Fruit fly (Drosophila melanogaster) whole organism, wandering third instar larva: ENCODE results near the gene ND-30.

Experiments used
- CG9705 ChIP-seq: fragments of 200-800 bp; sonication (Bioruptor generic); optimal IDR thresholded peaks from 2 replicates; lab custom pipeline; 2018; ENCODE audit warnings: missing biosample characterization, mild to moderate bottlenecking, missing genetic modification characterization
- CrebA ChIP-seq: fragments of 200-800 bp; sonication (Bioruptor generic); optimal IDR thresholded peaks from 2 replicates; lab custom pipeline; 2016; ENCODE audit warnings: missing biosample characterization, mild to moderate bottlenecking, missing genetic modification characterization, borderline replicate concordance
- Hnf4 ChIP-seq: fragments of 200-800 bp; sonication (Bioruptor generic); optimal IDR thresholded peaks from 2 replicates; lab custom pipeline; 2016; ENCODE audit warnings: missing biosample characterization, mild to moderate bottlenecking, missing genetic modification characterization
- Hr78 ChIP-seq: fragments of >200 bp; optimal IDR thresholded peaks from 2 replicates; lab custom pipeline; 2017; ENCODE audit warnings: missing biosample characterization, missing genetic modification characterization
- OdsH ChIP-seq: fragments of 200-800 bp; sonication (Bioruptor generic); optimal IDR thresholded peaks from 2 replicates; lab custom pipeline; 2016; ENCODE audit warnings: missing biosample characterization, mild to moderate bottlenecking, missing genetic modification characterization
- dl ChIP-seq, 2 experiments: fragments of 175-275, 200-275 bp in 1 of 2; fragments of 200-275 bp in 1 of 2; sonication (Bioruptor generic); optimal IDR thresholded peaks; lab custom pipeline; 2018; ENCODE audit warnings: mild to moderate bottlenecking in 2 of 2, missing biosample characterization in 2 of 2, missing genetic modification characterization in 2 of 2, moderate library complexity in 2 of 2; ENCODE audit not compliant: partially characterized antibody in 2 of 2, insufficient read depth in 1 of 2
- foxo ChIP-seq, 2 experiments: fragments of 200-800 bp; sonication (Bioruptor generic); optimal IDR thresholded peaks; 2 replicates in 1 of 2; 3 replicates in 1 of 2; lab custom pipeline; 2016 to 2017; ENCODE audit warnings: missing biosample characterization in 2 of 2, missing genetic modification characterization in 2 of 2
- h ChIP-seq: fragments of 200-800 bp; sonication (Bioruptor generic); optimal IDR thresholded peaks from 3 replicates; lab custom pipeline; 2016; ENCODE audit warnings: missing biosample characterization, mild to moderate bottlenecking, missing genetic modification characterization
- pan ChIP-seq: fragments of >200 bp; optimal IDR thresholded peaks from 2 replicates; lab custom pipeline; 2017
- rgr ChIP-seq: fragments of 200-800 bp; sonication (Bioruptor generic); optimal IDR thresholded peaks from 3 replicates; lab custom pipeline; 2016; ENCODE audit warnings: missing biosample characterization, mild to moderate bottlenecking, missing genetic modification characterization
- tai ChIP-seq: sonication (Bioruptor generic); optimal IDR thresholded peaks from 2 replicates; lab custom pipeline; 2016; ENCODE audit warnings: missing biosample characterization, missing genetic modification characterization
- usp ChIP-seq: fragments of >200 bp; optimal IDR thresholded peaks from 2 replicates; lab custom pipeline; 2017; ENCODE audit warnings: missing biosample characterization, missing genetic modification characterization
- woc ChIP-seq: sonication (Bioruptor generic); optimal IDR thresholded peaks from 2 replicates; lab custom pipeline; 2016; ENCODE audit warnings: missing biosample characterization, mild to moderate bottlenecking, missing genetic modification characterization

dm6 chr3L:3122688-3123316, 36.6 kb downstream of the ND-30 start:
- TF ChIP-seq usp (no peak), tai (GFP tag; lab: Kevin White, UChicago) (no peak), rgr (GFP tag; lab: Kevin White, UChicago) (no peak), dl (GFP tag; optimal IDR thresholded peaks at IDR 0.05; lab: Kevin White, UChicago; ENCODE audit: insufficient read depth in 1 of 2, partially characterized antibody in 2 of 2) (no peak), OdsH (GFP tag; lab: Kevin White, UChicago) (no peak), foxo (GFP tag; optimal IDR thresholded peaks at IDR 0.05; lab: Kevin White, UChicago) (no peak), CrebA (GFP tag; lab: Kevin White, UChicago) (no peak), pan (no peak), Hr78 (GFP tag; lab: Kevin White, UChicago) (no peak), woc (GFP tag; lab: Kevin White, UChicago) (no peak), h (GFP tag; lab: Kevin White, UChicago) (no peak), Hnf4 (GFP tag; lab: Kevin White, UChicago) (no peak), CG9705 (no peak)
